Worm (Caenorhabditis elegans) whole organism, L1 larva: ENCODE data around the gene C27B7.7.

Experiments used
- alr-1 ChIP-seq: fragments of 200-800 bp; sonication (Bioruptor generic); optimal IDR thresholded peaks from 2 replicates; lab custom pipeline; 2018; ENCODE audit warnings: borderline replicate concordance, mild to moderate bottlenecking, missing genetic modification characterization, missing compliant biosample characterization
- lin-15B ChIP-seq: fragments of 150-350 bp; sonication (generic microtip); optimal IDR thresholded peaks from 3 replicates; lab custom pipeline; 2014; ENCODE audit warnings: missing biosample characterization, missing genetic modification characterization
- mep-1 ChIP-seq: fragments of 150-350 bp; optimal IDR thresholded peaks from 2 replicates; lab custom pipeline; 2014; ENCODE audit warnings: missing biosample characterization, missing genetic modification characterization
- nhr-76 ChIP-seq: sonication (generic microtip); optimal IDR thresholded peaks from 2 replicates; lab custom pipeline; 2017; ENCODE audit warnings: missing biosample characterization, missing genetic modification characterization
- nhr-77 ChIP-seq: fragments of 150-350 bp; optimal IDR thresholded peaks from 2 replicates; lab custom pipeline; 2014; ENCODE audit warnings: missing biosample characterization, missing genetic modification characterization

DNA sequence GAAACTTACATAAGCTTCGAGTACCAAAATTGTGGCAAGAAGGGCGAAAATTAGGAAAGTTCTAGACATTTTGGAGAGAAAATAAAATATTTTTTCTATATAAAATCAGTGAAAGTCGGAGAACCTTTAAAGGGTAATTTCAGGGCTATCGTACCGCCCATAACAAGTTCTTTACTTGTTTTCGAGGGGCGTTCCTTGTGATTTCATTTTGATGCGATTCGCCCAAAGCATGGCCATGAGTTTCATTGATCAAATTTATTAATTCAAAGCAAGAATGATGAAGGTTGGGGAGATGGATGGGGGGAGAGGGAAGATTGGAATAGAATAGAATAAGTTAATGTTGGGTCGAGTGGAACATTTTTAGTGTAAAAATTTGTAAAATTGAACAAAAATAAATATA, 9.2 kb downstream of the C27B7.7 start, which contains the start of gene C27B7.9:
- TF ChIP-seq mep-1 (tag; lab: Kevin White, UChicago) (no peak), lin-15B (no peak), nhr-77 (tag; lab: Kevin White, UChicago) (no peak), alr-1 (tag; lab: Kevin White, UChicago) (no peak), nhr-76 (tag; lab: Kevin White, UChicago) (no peak)
